Fruit fly (Drosophila melanogaster) whole organism, embryonic: Measurements from ENCODE around the gene CG31077.
A peak's percentile ranks its signal among the peaks of the same experiment; 100 is the strongest.

Source experiments
- ATbp ChIP-seq: fragments of 200-800 bp; sonication (Bioruptor generic); optimal IDR thresholded peaks from 2 replicates; lab custom pipeline; 2017; ENCODE audit warnings: missing biosample characterization, mild to moderate bottlenecking, missing genetic modification characterization, missing genetic modification reagents
- Abd-B ChIP-seq: fragments of 200-800 bp; sonication (Bioruptor generic); optimal IDR thresholded peaks from 2 replicates; lab custom pipeline; 2018; ENCODE audit warnings: missing biosample characterization, mild to moderate bottlenecking, missing genetic modification characterization, moderate library complexity
- Asciz ChIP-seq: fragments of 200-800 bp; sonication (Bioruptor generic); optimal IDR thresholded peaks from 2 replicates; lab custom pipeline; 2017; ENCODE audit warnings: missing biosample characterization, mild to moderate bottlenecking, missing genetic modification characterization, missing genetic modification reagents
- Atf-2 ChIP-seq: fragments of 200-800 bp; sonication (Bioruptor generic); optimal IDR thresholded peaks from 2 replicates; lab custom pipeline; 2016; ENCODE audit warnings: missing biosample characterization, missing genetic modification characterization
- Atf3 ChIP-seq: fragments of 200-800 bp; sonication (Bioruptor generic); optimal IDR thresholded peaks from 3 replicates; lab custom pipeline; 2016; ENCODE audit warnings: missing biosample characterization, missing genetic modification characterization
- Bdp1 ChIP-seq: fragments of 200-800 bp; sonication (Bioruptor generic); optimal IDR thresholded peaks from 3 replicates; lab custom pipeline; 2016; ENCODE audit warnings: missing biosample characterization, missing genetic modification characterization
- Bteb2 ChIP-seq: fragments of 200-800 bp; sonication (Bioruptor generic); optimal IDR thresholded peaks from 2 replicates; lab custom pipeline; 2016; ENCODE audit warnings: missing biosample characterization, missing genetic modification characterization
- CG10147 ChIP-seq: fragments of 200-800 bp; sonication (Bioruptor generic); optimal IDR thresholded peaks from 2 replicates; lab custom pipeline; 2019; ENCODE audit warnings: missing biosample characterization, mild to moderate bottlenecking, missing genetic modification characterization, moderate library complexity
- CG10267 ChIP-seq: fragments of 200-800 bp; sonication (Bioruptor generic); optimal IDR thresholded peaks from 2 replicates; lab custom pipeline; 2018; ENCODE audit warnings: missing biosample characterization, mild to moderate bottlenecking, missing genetic modification characterization, moderate library complexity
- CG11247 ChIP-seq: fragments of 200-800 bp; sonication (Bioruptor generic); IDR thresholded peaks from 2 replicates; pipeline ENCODE4 v1.3.6; 2022; ENCODE audit warnings: missing biosample characterization, missing genetic modification characterization
- CG12299 ChIP-seq: fragments of 200-800 bp; sonication (Bioruptor generic); optimal IDR thresholded peaks from 2 replicates; lab custom pipeline; 2018; ENCODE audit warnings: missing biosample characterization, mild to moderate bottlenecking, missing genetic modification characterization
- CG13894 ChIP-seq: fragments of 200-800 bp; sonication (Bioruptor generic); optimal IDR thresholded peaks from 3 replicates; lab custom pipeline; 2018; ENCODE audit warnings: missing biosample characterization, mild to moderate bottlenecking, missing genetic modification characterization, moderate library complexity
- CG14860 ChIP-seq: fragments of 200-800 bp; sonication (Bioruptor generic); IDR thresholded peaks from 3 replicates; pipeline ENCODE4 v1.3.6; 2022; ENCODE audit warnings: missing biosample characterization, missing genetic modification characterization; ENCODE audit not compliant: partially characterized antibody
- CG2875 ChIP-seq: fragments of 200-800 bp; sonication (Bioruptor generic); optimal IDR thresholded peaks from 2 replicates; lab custom pipeline; 2017; ENCODE audit warnings: missing biosample characterization, mild to moderate bottlenecking, missing genetic modification characterization, missing genetic modification reagents
- CG4404 ChIP-seq: fragments of 200-800 bp; sonication (Bioruptor generic); IDR thresholded peaks from 2 replicates; pipeline ENCODE4 v1.3.6; 2022; ENCODE audit warnings: missing biosample characterization, missing genetic modification characterization
- CG6254 ChIP-seq: fragments of 200-800 bp; sonication (Bioruptor generic); optimal IDR thresholded peaks from 3 replicates; lab custom pipeline; 2017; ENCODE audit warnings: mild to moderate bottlenecking, missing biosample characterization, missing genetic modification reagents, missing genetic modification characterization
- CG7987 ChIP-seq: fragments of 200-800 bp; sonication (Bioruptor generic); optimal IDR thresholded peaks from 2 replicates; lab custom pipeline; 2018; ENCODE audit warnings: missing biosample characterization, mild to moderate bottlenecking, missing genetic modification characterization, moderate library complexity
- CG8944 ChIP-seq: fragments of 200-800 bp; sonication (Bioruptor generic); optimal IDR thresholded peaks from 3 replicates; lab custom pipeline; 2016; ENCODE audit warnings: missing biosample characterization, missing genetic modification characterization
- CG9437 ChIP-seq: fragments of 200-800 bp; sonication (Bioruptor generic); optimal IDR thresholded peaks from 2 replicates; lab custom pipeline; 2018; ENCODE audit warnings: missing biosample characterization, mild to moderate bottlenecking, missing genetic modification characterization
- Camta ChIP-seq: fragments of 200-800 bp; sonication (Bioruptor generic); optimal IDR thresholded peaks from 2 replicates; lab custom pipeline; 2016; ENCODE audit warnings: missing biosample characterization, missing genetic modification characterization
- D ChIP-seq, 2 experiments: fragments of 200-800 bp in 1 of 2; fragments of >200 bp in 1 of 2; sonication (Bioruptor generic) in 1 of 2; optimal IDR thresholded peaks; 2 replicates in 1 of 2; 3 replicates in 1 of 2; lab custom pipeline; 2017; ENCODE audit warnings: mild to moderate bottlenecking in 1 of 2, missing biosample characterization in 1 of 2, missing genetic modification characterization in 1 of 2, missing genetic modification reagents in 1 of 2
- Ets65A ChIP-seq: fragments of 200-800 bp; sonication (Bioruptor generic); peaks from one replicate; lab custom pipeline; 2016; ENCODE audit warnings: missing biosample characterization, missing genetic modification characterization
- HHEX ChIP-seq: fragments of 200-800 bp; sonication (Bioruptor generic); optimal IDR thresholded peaks from 3 replicates; lab custom pipeline; 2017; ENCODE audit warnings: missing biosample characterization, mild to moderate bottlenecking, missing genetic modification characterization, missing genetic modification reagents
- Hey ChIP-seq: fragments of 200-800 bp; sonication (Bioruptor generic); optimal IDR thresholded peaks from 3 replicates; lab custom pipeline; 2018; ENCODE audit warnings: missing biosample characterization, mild to moderate bottlenecking, missing genetic modification characterization
- Myb ChIP-seq: fragments of 200-800 bp; sonication (Bioruptor generic); optimal IDR thresholded peaks from 2 replicates; lab custom pipeline; 2016; ENCODE audit warnings: missing biosample characterization, missing genetic modification characterization
- Optix ChIP-seq: fragments of 200-800 bp; sonication (Bioruptor generic); IDR thresholded peaks from 3 replicates; pipeline ENCODE4 v1.3.6; 2022; ENCODE audit warnings: missing biosample characterization, missing genetic modification characterization
- Rx ChIP-seq: fragments of 200-800 bp; sonication (Bioruptor generic); IDR thresholded peaks from 2 replicates; pipeline ENCODE4 v1.3.6; 2022; ENCODE audit warnings: missing biosample characterization, missing genetic modification characterization
- Side ChIP-seq: fragments of 200-800 bp; sonication (Bioruptor generic); optimal IDR thresholded peaks from 2 replicates; lab custom pipeline; 2016; ENCODE audit warnings: missing biosample characterization, missing genetic modification characterization
- YL-1 ChIP-seq: fragments of 200-800 bp; sonication (Bioruptor generic); optimal IDR thresholded peaks from 3 replicates; lab custom pipeline; 2017; ENCODE audit warnings: missing biosample characterization, mild to moderate bottlenecking, missing genetic modification characterization
- cato ChIP-seq: fragments of 200-800 bp; sonication (Bioruptor generic); optimal IDR thresholded peaks from 2 replicates; lab custom pipeline; 2016; ENCODE audit warnings: missing biosample characterization, missing genetic modification characterization, borderline replicate concordance
- chm ChIP-seq: fragments of 200-800 bp; sonication (Bioruptor generic); IDR thresholded peaks from 2 replicates; pipeline ENCODE4 v1.3.6; 2022; ENCODE audit warnings: missing biosample characterization, missing genetic modification characterization
- ci ChIP-seq: fragments of 200-800 bp; sonication (Bioruptor generic); IDR thresholded peaks from 3 replicates; pipeline ENCODE4 v1.3.6; 2022; ENCODE audit warnings: missing biosample characterization, missing genetic modification characterization
- crol ChIP-seq: fragments of 200-800 bp; sonication (Bioruptor generic); IDR thresholded peaks from 2 replicates; pipeline ENCODE4 v1.3.6; 2022; ENCODE audit warnings: missing biosample characterization, missing genetic modification characterization
- ems ChIP-seq: fragments of 200-800 bp; sonication (Bioruptor generic); optimal IDR thresholded peaks from 3 replicates; lab custom pipeline; 2016; ENCODE audit warnings: missing biosample characterization, missing genetic modification characterization
- en ChIP-seq: fragments of 200-800 bp; sonication (Bioruptor generic); optimal IDR thresholded peaks from 2 replicates; lab custom pipeline; 2016; ENCODE audit warnings: missing biosample characterization, missing genetic modification characterization
- gcm ChIP-seq: fragments of 200-800 bp; sonication (Bioruptor generic); optimal IDR thresholded peaks from 2 replicates; lab custom pipeline; 2019; ENCODE audit warnings: missing biosample characterization, mild to moderate bottlenecking, missing genetic modification characterization, moderate library complexity
- grau ChIP-seq: fragments of 200-800 bp; optimal IDR thresholded peaks from 3 replicates; lab custom pipeline; 2019; ENCODE audit warnings: missing biosample characterization, mild to moderate bottlenecking, missing genetic modification characterization, moderate library complexity
- hth ChIP-seq: fragments of >200 bp; optimal IDR thresholded peaks from 2 replicates; lab custom pipeline; 2017; ENCODE audit warnings: inconsistent platforms
- jigr1 ChIP-seq: fragments of 200-800 bp; sonication (Bioruptor generic); IDR thresholded peaks from 3 replicates; pipeline ENCODE4 v1.3.6; 2022; ENCODE audit warnings: missing biosample characterization, missing genetic modification characterization
- jumu ChIP-seq: fragments of 200-800 bp; sonication (Bioruptor generic); optimal IDR thresholded peaks from 3 replicates; lab custom pipeline; 2016; ENCODE audit warnings: missing biosample characterization, missing genetic modification characterization
- lilli ChIP-seq: fragments of 200-800 bp; sonication (Bioruptor generic); optimal IDR thresholded peaks from 3 replicates; lab custom pipeline; 2016; ENCODE audit warnings: missing biosample characterization, missing genetic modification characterization
- lov ChIP-seq, 2 experiments: fragments of 200-800 bp in 1 of 2; fragments of >200 bp in 1 of 2; sonication (Bioruptor generic) in 1 of 2; IDR thresholded peaks in 1 of 2; optimal IDR thresholded peaks in 1 of 2; 2 replicates in 1 of 2; 3 replicates in 1 of 2; pipeline versions ENCODE4 v1.3.6 to Lab custom; 2017 to 2022; ENCODE audit warnings: missing biosample characterization in 1 of 2, missing genetic modification characterization in 1 of 2
- repo ChIP-seq: fragments of 200-800 bp; sonication (Bioruptor generic); optimal IDR thresholded peaks from 2 replicates; lab custom pipeline; 2016; ENCODE audit warnings: missing biosample characterization, missing genetic modification characterization
- shn ChIP-seq: fragments of 200-800 bp; sonication (Bioruptor generic); optimal IDR thresholded peaks from 3 replicates; lab custom pipeline; 2016; ENCODE audit warnings: missing biosample characterization, missing genetic modification characterization
- sim ChIP-seq: fragments of 200-800 bp; sonication (Bioruptor generic); IDR thresholded peaks from 2 replicates; pipeline ENCODE4 v1.3.6; 2022; ENCODE audit warnings: missing biosample characterization, missing genetic modification characterization
- sima ChIP-seq: fragments of 200-800 bp; sonication (Bioruptor generic); optimal IDR thresholded peaks from 2 replicates; lab custom pipeline; 2016; ENCODE audit warnings: missing biosample characterization, missing genetic modification characterization
- sqz ChIP-seq: fragments of 200-800 bp; sonication (Bioruptor generic); optimal IDR thresholded peaks from 3 replicates; lab custom pipeline; 2018; ENCODE audit warnings: missing biosample characterization, mild to moderate bottlenecking, missing genetic modification characterization
- wor ChIP-seq: fragments of 200-800 bp; sonication (Bioruptor generic); IDR thresholded peaks from 2 replicates; pipeline ENCODE4 v1.3.6; 2022; ENCODE audit warnings: missing biosample characterization, missing genetic modification characterization
- yki ChIP-seq: fragments of >200 bp; optimal IDR thresholded peaks from 3 replicates; lab custom pipeline; 2018

The CG31077 gene

dm6 chr3R:26968823-26969638 is 30.5 kb upstream of the CG31077 start (continued):
- TF ChIP-seq gcm (GFP tag; lab: Kevin White, UChicago) (peak; percentile 21), Atf-2 (no peak), cato (no peak), CG11247 (no peak), CG7987 (GFP tag; lab: Kevin White, UChicago) (no peak), CG6254 (GFP tag; lab: Kevin White, UChicago) (no peak), CG10267 (tag; lab: Kevin White, UChicago) (no peak), jigr1 (GFP tag; lab: Robert Waterston, UW) (no peak), crol (GFP tag; lab: Robert Waterston, UW) (peak; percentile 87), ATbp (peak; percentile 3), yki (lab: Kevin White, UChicago) (no peak), HHEX (GFP tag; lab: Kevin White, UChicago) (no peak), CG9437 (GFP tag; lab: Kevin White, UChicago) (no peak), Atf3 (no peak), en (GFP tag; lab: Kevin White, UChicago) (no peak), CG2875 (GFP tag; lab: Kevin White, UChicago) (no peak), repo (GFP tag; lab: Kevin White, UChicago) (no peak), lov (optimal IDR thresholded peaks at IDR 0.05; lab: Kevin White, UChicago) (no peak), lov (GFP tag; IDR thresholded peaks at IDR 0.05; lab: Robert Waterston, UW) (no peak), Rx (GFP tag; lab: Robert Waterston, UW) (no peak), Hey (tag; lab: Kevin White, UChicago) (no peak), Camta (GFP tag; lab: Kevin White, UChicago) (no peak), D (optimal IDR thresholded peaks at IDR 0.05; lab: Kevin White, UChicago) (no peak), D (GFP tag; optimal IDR thresholded peaks at IDR 0.05; lab: Kevin White, UChicago) (no peak), Bteb2 (GFP tag; lab: Kevin White, UChicago) (no peak), hth (lab: Kevin White, UChicago) (no peak), chm (GFP tag; lab: Robert Waterston, UW) (no peak), lilli (GFP tag; lab: Kevin White, UChicago) (no peak), Side (GFP tag; lab: Kevin White, UChicago) (no peak), CG8944 (no peak), wor (no peak), grau (peak; percentile 43), CG4404 (GFP tag; lab: Robert Waterston, UW) (no peak), Abd-B (GFP tag; lab: Kevin White, UChicago) (no peak), YL-1 (GFP tag; lab: Kevin White, UChicago) (no peak), Myb (no peak), ci (GFP tag; lab: Robert Waterston, UW) (peak; percentile 67; the same call in 2 of the 3 replicates), sim (GFP tag; lab: Robert Waterston, UW) (no peak), jumu (GFP tag; lab: Kevin White, UChicago) (no peak), CG12299 (no peak), CG10147 (peak; percentile 13), CG14860 (GFP tag; lab: Robert Waterston, UW) (no peak), sqz (no peak), sima (GFP tag; lab: Kevin White, UChicago) (no peak), Optix (no peak), Asciz (GFP tag; lab: Kevin White, UChicago) (no peak), CG13894 (tag; lab: Kevin White, UChicago) (peak; percentile 37), shn (GFP tag; lab: Kevin White, UChicago) (no peak), ems (GFP tag; lab: Kevin White, UChicago) (no peak), Ets65A (GFP tag; lab: Kevin White, UChicago) (no peak), Bdp1 (GFP tag; lab: Kevin White, UChicago) (no peak)
